Worm (Caenorhabditis elegans) whole organism, young adult: ENCODE results near the gene K10G9.2.

Source experiments
- B0336.3 ChIP-seq: fragments of 200-800 bp; sonication (Bioruptor generic); IDR thresholded peaks from 2 replicates; pipeline ENCODE4 v1.3.6; 2022; ENCODE audit warnings: missing genetic modification characterization, missing compliant biosample characterization
- C17E4.6 ChIP-seq: fragments of 200-800 bp; sonication (Bioruptor generic); IDR thresholded peaks from 2 replicates; pipeline ENCODE4 v1.3.6; 2022; ENCODE audit warnings: missing genetic modification reagents, missing genetic modification characterization, missing compliant biosample characterization
- F10E7.11 ChIP-seq: sonication (generic microtip); optimal IDR thresholded peaks from 2 replicates; lab custom pipeline; 2017; ENCODE audit warnings: mild to moderate bottlenecking, missing genetic modification characterization, moderate library complexity, missing compliant biosample characterization
- F23B12.7 ChIP-seq: sonication (generic microtip); optimal IDR thresholded peaks from 2 replicates; lab custom pipeline; 2017; ENCODE audit warnings: missing genetic modification characterization, mild to moderate bottlenecking, missing compliant biosample characterization, antibody characterized with exemption, moderate library complexity; ENCODE audit not compliant: insufficient read depth
- F37B4.10 ChIP-seq: fragments of 200-800 bp; sonication (Bioruptor generic); IDR thresholded peaks from 2 replicates; pipeline ENCODE4 v1.3.6; 2022; ENCODE audit warnings: missing genetic modification characterization, missing compliant biosample characterization
- F49E8.2 ChIP-seq: sonication (generic microtip); optimal IDR thresholded peaks from 3 replicates; lab custom pipeline; 2017; ENCODE audit warnings: missing genetic modification characterization, mild to moderate bottlenecking, missing compliant biosample characterization, antibody characterized with exemption, moderate library complexity; ENCODE audit not compliant: insufficient read depth
- F52B5.7 ChIP-seq: sonication (generic microtip); optimal IDR thresholded peaks from 2 replicates; lab custom pipeline; 2016; ENCODE audit warnings: mild to moderate bottlenecking, missing genetic modification characterization, missing compliant biosample characterization
- K12H6.12 ChIP-seq: fragments of 200-800 bp; sonication (Bioruptor generic); optimal IDR thresholded peaks from 2 replicates; lab custom pipeline; 2018; ENCODE audit warnings: mild to moderate bottlenecking, missing genetic modification characterization, missing compliant biosample characterization
- T07F8.4 ChIP-seq: sonication (generic microtip); optimal IDR thresholded peaks from 2 replicates; lab custom pipeline; 2016; ENCODE audit warnings: mild to moderate bottlenecking, missing genetic modification characterization, moderate library complexity, missing compliant biosample characterization
- Y67H2A.10 ChIP-seq: fragments of 200-800 bp; sonication (Bioruptor generic); conservative IDR thresholded peaks from 2 replicates; pipeline ENCODE4 v1.3.6; 2022; ENCODE audit warnings: missing genetic modification reagents, missing genetic modification characterization, missing compliant biosample characterization
- Y79H2A.3 ChIP-seq: fragments of 200-800 bp; sonication (Bioruptor generic); conservative IDR thresholded peaks from 2 replicates; pipeline ENCODE4 v1.3.6; 2022; ENCODE audit warnings: missing genetic modification reagents, missing genetic modification characterization, missing compliant biosample characterization
- ZK185.1 ChIP-seq: sonication (generic microtip); optimal IDR thresholded peaks from 2 replicates; lab custom pipeline; 2016; ENCODE audit warnings: mild to moderate bottlenecking, missing genetic modification characterization, missing compliant biosample characterization; ENCODE audit not compliant: poor library complexity, severe bottlenecking
- aptf-2 ChIP-seq: fragments of 200-800 bp; sonication (Bioruptor generic); conservative IDR thresholded peaks from 2 replicates; pipeline ENCODE4 v1.3.6; 2022; ENCODE audit warnings: missing genetic modification reagents, missing genetic modification characterization, missing compliant biosample characterization
- athp-1 ChIP-seq: sonication (generic microtip); optimal IDR thresholded peaks from 2 replicates; lab custom pipeline; 2017; ENCODE audit warnings: mild to moderate bottlenecking, missing genetic modification characterization, missing compliant biosample characterization
- attf-3 ChIP-seq: fragments of 200-800 bp; sonication (Bioruptor generic); conservative IDR thresholded peaks from 2 replicates; pipeline ENCODE4 v1.3.6; 2022; ENCODE audit warnings: missing genetic modification reagents, missing genetic modification characterization, missing compliant biosample characterization
- attf-6 ChIP-seq: fragments of 200-800 bp; sonication (Bioruptor generic); IDR thresholded peaks from 2 replicates; pipeline ENCODE4 v1.3.6; 2022; ENCODE audit warnings: missing genetic modification reagents, missing genetic modification characterization, missing compliant biosample characterization
- bed-2 ChIP-seq: fragments of 200-800 bp; sonication (Bioruptor generic); IDR thresholded peaks from 2 replicates; pipeline ENCODE4 v1.3.6; 2022; ENCODE audit warnings: missing genetic modification reagents, missing genetic modification characterization, missing compliant biosample characterization
- ccch-3 ChIP-seq: fragments of 200-800 bp; sonication (Bioruptor generic); optimal IDR thresholded peaks from 2 replicates; lab custom pipeline; 2018; ENCODE audit warnings: mild to moderate bottlenecking, missing genetic modification characterization, missing compliant biosample characterization
- cebp-1 ChIP-seq, 2 experiments: fragments of 200-800 bp in 1 of 2; sonication (Bioruptor generic) in 1 of 2; sonication (generic microtip) in 1 of 2; IDR thresholded peaks in 1 of 2; optimal IDR thresholded peaks in 1 of 2; 2 replicates each; pipeline versions ENCODE4 v1.3.6 to Lab custom; 2017 to 2022; ENCODE audit warnings: missing compliant biosample characterization in 2 of 2, missing genetic modification characterization in 2 of 2, mild to moderate bottlenecking in 1 of 2, missing genetic modification reagents in 1 of 2, moderate library complexity in 1 of 2
- cebp-2 ChIP-seq: fragments of 200-800 bp; sonication (Bioruptor generic); IDR thresholded peaks from 2 replicates; pipeline ENCODE4 v1.3.6; 2022; ENCODE audit warnings: missing genetic modification characterization, missing compliant biosample characterization
- die-1 ChIP-seq: sonication (generic microtip); optimal IDR thresholded peaks from 2 replicates; lab custom pipeline; 2016; ENCODE audit warnings: missing genotype, mild to moderate bottlenecking, missing genetic modification characterization, missing compliant biosample characterization
- dox-1 ChIP-seq: fragments of 200-800 bp; sonication (Bioruptor generic); IDR thresholded peaks from 2 replicates; pipeline ENCODE4 v1.3.6; 2022; ENCODE audit warnings: missing genetic modification reagents, missing genetic modification characterization, missing compliant biosample characterization
- dpl-1 ChIP-seq: fragments of 150-350 bp; optimal IDR thresholded peaks from 2 replicates; lab custom pipeline; 2014; ENCODE audit warnings: missing biosample characterization, missing genetic modification reagents, missing genetic modification characterization
- efl-1 ChIP-seq: fragments of 150-350 bp; optimal IDR thresholded peaks from 2 replicates; lab custom pipeline; 2014; ENCODE audit warnings: missing biosample characterization, missing genetic modification reagents, missing genetic modification characterization
- egrh-3 ChIP-seq: fragments of 200-800 bp; sonication (Bioruptor generic); IDR thresholded peaks from 2 replicates; pipeline ENCODE4 v1.3.6; 2022; ENCODE audit warnings: missing genetic modification reagents, missing genetic modification characterization, missing compliant biosample characterization
- ekl-4 ChIP-seq: fragments of 200-800 bp; sonication (Bioruptor generic); IDR thresholded peaks from 2 replicates; pipeline ENCODE4 v1.3.6; 2022; ENCODE audit warnings: missing genetic modification reagents, missing genetic modification characterization, missing compliant biosample characterization
- ets-4 ChIP-seq: fragments of 200-800 bp; sonication (Bioruptor generic); optimal IDR thresholded peaks from 2 replicates; lab custom pipeline; 2018; ENCODE audit warnings: mild to moderate bottlenecking, missing genetic modification characterization, missing compliant biosample characterization
- hrde-1 ChIP-seq: sonication (generic microtip); optimal IDR thresholded peaks from 2 replicates; lab custom pipeline; 2016; ENCODE audit warnings: missing genetic modification characterization, mild to moderate bottlenecking, missing compliant biosample characterization, moderate library complexity, missing genotype, missing genetic modification reagents, borderline replicate concordance
- lin-35 ChIP-seq, 3 experiments: fragments of 150-350 bp in 2 of 3; sonication (generic microtip) in 1 of 3; optimal IDR thresholded peaks; 2 replicates each; lab custom pipeline; 2014 to 2018; ENCODE audit warnings: missing biosample characterization in 3 of 3, missing genetic modification characterization in 3 of 3, missing genetic modification reagents in 3 of 3
- lin-40 ChIP-seq: sonication (generic microtip); optimal IDR thresholded peaks from 2 replicates; lab custom pipeline; 2016; ENCODE audit warnings: missing genetic modification characterization, mild to moderate bottlenecking, missing compliant biosample characterization, missing genotype, missing genetic modification reagents
- lir-1 ChIP-seq: fragments of 200-800 bp; sonication (Bioruptor generic); conservative IDR thresholded peaks from 2 replicates; pipeline ENCODE4 v1.3.6; 2022; ENCODE audit warnings: missing genetic modification reagents, missing genetic modification characterization, missing compliant biosample characterization
- madf-8 ChIP-seq: fragments of 200-800 bp; sonication (Bioruptor generic); conservative IDR thresholded peaks from 2 replicates; pipeline ENCODE4 v1.3.6; 2022; ENCODE audit warnings: missing genetic modification reagents, missing genetic modification characterization, missing compliant biosample characterization
- mcd-1 ChIP-seq: fragments of 200-800 bp; sonication (Bioruptor generic); IDR thresholded peaks from 2 replicates; pipeline ENCODE4 v1.3.6; 2022; ENCODE audit warnings: missing genetic modification reagents, missing genetic modification characterization, missing compliant biosample characterization
- mxl-1 ChIP-seq: sonication (generic microtip); optimal IDR thresholded peaks from 2 replicates; lab custom pipeline; 2016; ENCODE audit warnings: missing genetic modification characterization, missing compliant biosample characterization
- nfya-1 ChIP-seq: sonication (generic microtip); optimal IDR thresholded peaks from 2 replicates; lab custom pipeline; 2017; ENCODE audit warnings: antibody characterized with exemption, missing compliant biosample characterization, missing genetic modification characterization, borderline replicate concordance; ENCODE audit not compliant: insufficient read depth
- nhr-120 ChIP-seq: fragments of 200-800 bp; sonication (Bioruptor generic); IDR thresholded peaks from 2 replicates; pipeline ENCODE4 v1.3.6; 2022; ENCODE audit warnings: missing genetic modification characterization, missing compliant biosample characterization
- pbrm-1 ChIP-seq: fragments of 200-800 bp; sonication (Bioruptor generic); IDR thresholded peaks from 2 replicates; pipeline ENCODE4 v1.3.6; 2022; ENCODE audit warnings: missing genetic modification reagents, missing genetic modification characterization, missing compliant biosample characterization
- sdz-38 ChIP-seq: sonication (generic microtip); optimal IDR thresholded peaks from 2 replicates; lab custom pipeline; 2016; ENCODE audit warnings: missing genotype, missing genetic modification characterization, missing compliant biosample characterization
- snpc-1.3 ChIP-seq: sonication (generic microtip); optimal IDR thresholded peaks from 2 replicates; lab custom pipeline; 2017; ENCODE audit warnings: missing genetic modification characterization, mild to moderate bottlenecking, missing compliant biosample characterization, antibody characterized with exemption, moderate library complexity, missing genotype, missing genetic modification reagents; ENCODE audit not compliant: insufficient read depth
- snpc-3.4 ChIP-seq: sonication (generic microtip); optimal IDR thresholded peaks from 2 replicates; lab custom pipeline; 2017; ENCODE audit warnings: missing genetic modification characterization, mild to moderate bottlenecking, missing compliant biosample characterization, antibody characterized with exemption, moderate library complexity, missing genotype, missing genetic modification reagents
- tbp1 ChIP-seq: fragments of 200-800 bp; sonication (Bioruptor generic); optimal IDR thresholded peaks from 2 replicates; lab custom pipeline; 2018; ENCODE audit warnings: mild to moderate bottlenecking, missing genetic modification characterization, missing compliant biosample characterization
- ztf-18 ChIP-seq: sonication (generic microtip); optimal IDR thresholded peaks from 2 replicates; lab custom pipeline; 2016; ENCODE audit warnings: missing genotype, mild to moderate bottlenecking, missing genetic modification characterization, missing compliant biosample characterization
- ztf-6 ChIP-seq: fragments of 200-800 bp; sonication (Bioruptor generic); IDR thresholded peaks from 2 replicates; pipeline ENCODE4 v1.3.6; 2022; ENCODE audit warnings: missing genetic modification reagents, missing genetic modification characterization, missing compliant biosample characterization

K10G9.2 gene

DNA sequence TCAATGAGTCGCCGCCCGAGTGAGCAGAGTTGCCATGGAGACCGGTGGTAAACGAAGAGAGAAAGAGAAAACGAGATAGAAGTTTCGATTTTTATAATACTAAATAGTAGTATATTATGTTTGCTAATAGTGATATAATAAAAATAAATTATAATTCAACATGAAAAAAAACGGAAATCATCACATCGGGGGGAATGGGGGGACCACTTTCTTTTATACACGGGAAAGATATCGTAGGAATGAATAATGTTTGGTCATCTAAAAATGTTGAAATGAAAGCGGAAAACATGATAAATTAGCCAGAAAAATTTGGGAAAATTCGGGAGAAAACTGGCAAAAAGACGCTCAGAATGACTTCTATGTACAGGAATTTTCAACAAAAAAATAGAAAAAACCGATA lies 24.0 kb upstream of the K10G9.2 start, which contains the start of gene bbs-5 (continued):
- TF ChIP-seq lir-1 (GFP tag; lab: Robert Waterston, UW), result no peak

DNA sequence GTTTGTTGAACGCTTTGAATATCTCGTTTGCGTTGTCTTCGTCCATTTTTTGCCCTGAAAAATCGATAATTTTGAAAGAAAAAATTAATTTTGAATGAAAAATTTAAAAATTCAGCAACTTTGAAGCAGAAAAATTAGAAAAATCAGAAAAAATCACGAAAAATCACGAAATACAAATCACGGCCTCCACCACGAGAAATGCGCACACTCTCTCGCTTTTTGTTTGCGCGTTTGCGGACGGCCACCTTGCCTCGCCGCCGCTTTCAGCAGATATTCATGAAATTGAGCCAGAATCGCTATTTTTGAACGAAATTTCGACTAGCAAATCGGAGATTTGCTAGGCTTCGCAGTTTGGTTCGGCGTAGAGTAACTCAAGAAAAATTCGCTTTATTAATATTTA lies 18.9 kb upstream of the K10G9.2 start, which contains the start of gene inpp-4B:
TSS of gene inpp-4B (minus strand) at position 54 of the 400 bp plus-strand sequence.
- peak; percentile 58 for TF ChIP-seq mcd-1 (GFP tag; lab: Robert Waterston, UW)
- TF ChIP-seq ztf-18 (tag; lab: Kevin White, UChicago), result peak; percentile 85
- peak; percentile 17; the same call in 1 of the 2 replicates for TF ChIP-seq dox-1

DNA sequence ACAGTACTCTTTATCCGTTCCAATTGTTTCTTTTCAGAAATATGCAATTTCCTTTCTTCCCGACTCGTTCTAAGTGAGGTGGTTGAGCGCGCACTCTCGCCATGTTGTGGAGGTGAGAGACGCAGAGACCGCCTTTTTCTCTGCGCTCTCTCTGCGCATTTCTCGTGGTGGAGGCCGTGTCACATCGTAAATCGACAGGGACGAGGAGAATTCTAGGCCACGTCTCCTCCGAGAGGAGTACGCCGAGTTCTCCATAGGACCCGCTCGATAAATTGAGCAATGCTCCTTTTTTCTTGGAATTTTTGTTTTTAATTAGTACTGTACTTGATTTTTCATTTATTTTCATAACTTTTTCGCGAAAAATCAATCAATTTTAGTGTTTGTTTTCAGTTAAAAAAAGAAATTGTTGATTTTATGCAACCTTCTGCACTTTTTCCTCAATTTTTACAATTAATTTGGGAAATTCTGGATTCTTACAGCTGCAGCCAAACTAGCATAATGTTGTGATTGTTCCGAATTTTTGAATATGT lies 14.9 kb upstream of the K10G9.2 start, which contains the start of gene cnk-1:
TSS of gene cnk-1 (plus strand) at position 480 of the 530 bp plus-strand sequence.
- TF ChIP-seq F10E7.11 (tag; lab: Kevin White, UChicago) (no peak), F23B12.7 (tag; lab: Kevin White, UChicago) (no peak), mxl-1 (no peak), F49E8.2 (tag; lab: Kevin White, UChicago) (peak; percentile 85), ZK185.1 (tag; lab: Kevin White, UChicago) (peak; percentile 89), cebp-2 (peak; percentile 94), egrh-3 (peak; percentile 88), C17E4.6 (GFP tag; lab: Robert Waterston, UW) (peak; percentile 98), athp-1 (tag; lab: Kevin White, UChicago) (peak; percentile 83), lin-40 (tag; lab: Kevin White, UChicago) (peak; percentile 80), efl-1 (GFP tag; lab: Kevin White, UChicago) (peak; percentile 17), cebp-1 (GFP tag; IDR thresholded peaks at IDR 0.05; lab: Robert Waterston, UW) (peak; percentile 85), cebp-1 (tag; optimal IDR thresholded peaks at IDR 0.05; lab: Kevin White, UChicago) (peak; percentile 77), attf-3 (GFP tag; lab: Robert Waterston, UW) (peak; percentile 80), bed-2 (GFP tag; lab: Robert Waterston, UW) (peak; percentile 97), hrde-1 (no peak), snpc-1.3 (tag; lab: Kevin White, UChicago) (no peak), aptf-2 (peak; percentile 96), ztf-6 (peak; percentile 88), dpl-1 (GFP tag; lab: Kevin White, UChicago) (no peak), F52B5.7 (tag; lab: Kevin White, UChicago) (peak; percentile 30), F37B4.10 (peak; percentile 94; the same call in 1 of the 2 replicates), ekl-4 (GFP tag; lab: Robert Waterston, UW) (peak; percentile 98), sdz-38 (tag; lab: Kevin White, UChicago) (no peak), die-1 (tag; lab: Kevin White, UChicago) (no peak), T07F8.4 (tag; lab: Kevin White, UChicago) (peak; percentile 7), K12H6.12 (tag; lab: Kevin White, UChicago) (peak; percentile 77), nhr-120 (GFP tag; lab: Robert Waterston, UW) (peak; percentile 94; the same call in 1 of the 2 replicates), tbp1 (peak; percentile 67), Y67H2A.10 (GFP tag; lab: Robert Waterston, UW) (peak; percentile 95), ccch-3 (GFP tag; lab: Kevin White, UChicago) (peak; percentile 47), madf-8 (GFP tag; lab: Robert Waterston, UW) (peak; percentile 93), B0336.3 (GFP tag; lab: Robert Waterston, UW) (peak; percentile 84), snpc-3.4 (tag; lab: Kevin White, UChicago) (peak; percentile 30), Y79H2A.3 (peak; percentile 86), attf-6 (GFP tag; lab: Robert Waterston, UW) (peak; percentile 81), lin-35 (GFP tag; optimal IDR thresholded peaks at IDR 0.05; lab: Kevin White, UChicago) (peak in 1 of 3 experiments; percentile 29), nfya-1 (tag; lab: Kevin White, UChicago) (no peak), pbrm-1 (peak; percentile 98), ets-4 (GFP tag; lab: Kevin White, UChicago) (no peak)
